Fruit fly (Drosophila melanogaster) whole organism, embryonic: ENCODE measurements around the gene CG7352.

Experiments
- Awh ChIP-seq: fragments of 200-800 bp; sonication (Bioruptor generic); IDR thresholded peaks from 2 replicates; pipeline ENCODE4, ENCODE4 v1.3.6; 2022; ENCODE audit warnings: missing biosample characterization, missing genetic modification characterization
- Bgb ChIP-seq: fragments of 200-800 bp; sonication (Bioruptor generic); IDR thresholded peaks from 2 replicates; pipeline ENCODE4 v1.3.6; 2022; ENCODE audit warnings: missing biosample characterization, missing genetic modification characterization; ENCODE audit not compliant: partially characterized antibody
- BtbVII ChIP-seq: fragments of 200-800 bp; sonication (Bioruptor generic); optimal IDR thresholded peaks from 3 replicates; lab custom pipeline; 2017; ENCODE audit warnings: missing biosample characterization, mild to moderate bottlenecking, missing genetic modification characterization
- C15 ChIP-seq: fragments of 200-800 bp; sonication (Bioruptor generic); IDR thresholded peaks from 3 replicates; pipeline ENCODE4 v1.3.6; 2022; ENCODE audit warnings: missing biosample characterization, missing genetic modification characterization
- CG10654 ChIP-seq: fragments of 200-800 bp; sonication (Bioruptor generic); optimal IDR thresholded peaks from 2 replicates; lab custom pipeline; 2016; ENCODE audit warnings: missing biosample characterization, missing genetic modification characterization
- CG12155 ChIP-seq: fragments of 200-800 bp; sonication (Bioruptor generic); optimal IDR thresholded peaks from 3 replicates; lab custom pipeline; 2016; ENCODE audit warnings: missing biosample characterization, missing genetic modification characterization
- CG14050 ChIP-seq: fragments of 200-800 bp; sonication (Bioruptor generic); IDR thresholded peaks from 3 replicates; pipeline ENCODE4 v1.3.6; 2022; ENCODE audit warnings: missing biosample characterization, missing genetic modification characterization
- CG14860 ChIP-seq: fragments of 200-800 bp; sonication (Bioruptor generic); IDR thresholded peaks from 3 replicates; pipeline ENCODE4 v1.3.6; 2022; ENCODE audit warnings: missing biosample characterization, missing genetic modification characterization; ENCODE audit not compliant: partially characterized antibody
- CG15601 ChIP-seq: fragments of 200-800 bp; sonication (Bioruptor generic); optimal IDR thresholded peaks from 3 replicates; lab custom pipeline; 2019; ENCODE audit warnings: missing biosample characterization, mild to moderate bottlenecking, missing genetic modification characterization, moderate library complexity
- CG17568 ChIP-seq: fragments of 200-800 bp; sonication (Bioruptor generic); optimal IDR thresholded peaks from 2 replicates; lab custom pipeline; 2018; ENCODE audit warnings: missing biosample characterization, mild to moderate bottlenecking, missing genetic modification characterization, moderate library complexity
- CG2116 ChIP-seq: fragments of 200-800 bp; sonication (Bioruptor generic); optimal IDR thresholded peaks from 3 replicates; lab custom pipeline; 2018; ENCODE audit warnings: missing biosample characterization, mild to moderate bottlenecking, missing genetic modification characterization
- CG30403 ChIP-seq: fragments of 200-800 bp; sonication (Bioruptor generic); optimal IDR thresholded peaks from 3 replicates; lab custom pipeline; 2016; ENCODE audit warnings: missing biosample characterization, missing genetic modification characterization
- CG31365 ChIP-seq: fragments of 200-800 bp; sonication (Bioruptor generic); optimal IDR thresholded peaks from 2 replicates; lab custom pipeline; 2018; ENCODE audit warnings: missing biosample characterization, mild to moderate bottlenecking, missing genetic modification characterization
- CG4282 ChIP-seq: fragments of 200-800 bp; sonication (Bioruptor generic); optimal IDR thresholded peaks from 2 replicates; lab custom pipeline; 2016; ENCODE audit warnings: missing biosample characterization, missing genetic modification characterization
- CG4730 ChIP-seq: fragments of 200-800 bp; sonication (Bioruptor generic); IDR thresholded peaks from 2 replicates; pipeline ENCODE4 v1.3.6; 2022; ENCODE audit warnings: missing biosample characterization, missing genetic modification characterization
- CG6254 ChIP-seq: fragments of 200-800 bp; sonication (Bioruptor generic); optimal IDR thresholded peaks from 3 replicates; lab custom pipeline; 2017; ENCODE audit warnings: mild to moderate bottlenecking, missing biosample characterization, missing genetic modification reagents, missing genetic modification characterization
- CG9609 ChIP-seq: fragments of 200-800 bp; sonication (Bioruptor generic); optimal IDR thresholded peaks from 3 replicates; lab custom pipeline; 2016; ENCODE audit warnings: missing biosample characterization, missing genetic modification characterization
- CTCF ChIP-seq: fragments of 200-800 bp; sonication (Bioruptor generic); optimal IDR thresholded peaks from 2 replicates; lab custom pipeline; 2017; ENCODE audit warnings: missing biosample characterization, mild to moderate bottlenecking, missing genetic modification characterization, moderate library complexity
- Dad ChIP-seq: fragments of 200-800 bp; sonication (Bioruptor generic); optimal IDR thresholded peaks from 3 replicates; lab custom pipeline; 2016; ENCODE audit warnings: missing biosample characterization, missing genetic modification characterization
- Lhr ChIP-seq: fragments of 200-800 bp; sonication (Bioruptor generic); optimal IDR thresholded peaks from 3 replicates; lab custom pipeline; 2017; ENCODE audit warnings: mild to moderate bottlenecking, missing biosample characterization, missing genetic modification reagents, missing genetic modification characterization
- Mad ChIP-seq: fragments of 200-800 bp; sonication (Bioruptor generic); optimal IDR thresholded peaks from 2 replicates; lab custom pipeline; 2016; ENCODE audit warnings: missing biosample characterization, missing genetic modification characterization
- NK7.1 ChIP-seq: fragments of 200-800 bp; sonication (Bioruptor generic); optimal IDR thresholded peaks from 3 replicates; lab custom pipeline; 2016; ENCODE audit warnings: missing biosample characterization, missing genetic modification characterization
- Scr ChIP-seq: fragments of 200-800 bp; sonication (Bioruptor generic); IDR thresholded peaks from 2 replicates; pipeline ENCODE4 v1.3.6; 2022; ENCODE audit warnings: missing biosample characterization, missing genetic modification characterization; ENCODE audit not compliant: partially characterized antibody
- Side ChIP-seq: fragments of 200-800 bp; sonication (Bioruptor generic); optimal IDR thresholded peaks from 2 replicates; lab custom pipeline; 2016; ENCODE audit warnings: missing biosample characterization, missing genetic modification characterization
- Sry-β ChIP-seq: fragments of 200-800 bp; sonication (Bioruptor generic); optimal IDR thresholded peaks from 2 replicates; lab custom pipeline; 2018; ENCODE audit warnings: missing biosample characterization, mild to moderate bottlenecking, missing genetic modification characterization, moderate library complexity
- Xrp1 ChIP-seq: fragments of 200-800 bp; sonication (Bioruptor generic); IDR thresholded peaks from 2 replicates; pipeline ENCODE4 v1.3.6; 2022; ENCODE audit warnings: missing biosample characterization, missing genetic modification characterization
- amos ChIP-seq: fragments of 200-800 bp; sonication (Bioruptor generic); IDR thresholded peaks from 2 replicates; pipeline ENCODE4 v1.3.6; 2022; ENCODE audit warnings: missing biosample characterization, missing genetic modification characterization; ENCODE audit not compliant: partially characterized antibody
- bbx ChIP-seq: fragments of 200-800 bp; sonication (Bioruptor generic); IDR thresholded peaks from 2 replicates; pipeline ENCODE4 v1.3.6; 2022; ENCODE audit warnings: missing biosample characterization, missing genetic modification characterization; ENCODE audit not compliant: partially characterized antibody
- chinmo ChIP-seq: fragments of 200-800 bp; sonication (Bioruptor generic); IDR thresholded peaks from 4 replicates; pipeline ENCODE4 v1.3.6; 2022; ENCODE audit warnings: missing biosample characterization, missing genetic modification characterization; ENCODE audit not compliant: partially characterized antibody
- chm ChIP-seq: fragments of 200-800 bp; sonication (Bioruptor generic); IDR thresholded peaks from 2 replicates; pipeline ENCODE4 v1.3.6; 2022; ENCODE audit warnings: missing biosample characterization, missing genetic modification characterization
- crol ChIP-seq: fragments of 200-800 bp; sonication (Bioruptor generic); IDR thresholded peaks from 2 replicates; pipeline ENCODE4 v1.3.6; 2022; ENCODE audit warnings: missing biosample characterization, missing genetic modification characterization
- dan ChIP-seq: fragments of 200-800 bp; sonication (Bioruptor generic); IDR thresholded peaks from 2 replicates; pipeline ENCODE4 v1.3.6; 2022; ENCODE audit warnings: missing biosample characterization, missing genetic modification characterization
- dimm ChIP-seq: fragments of 200-800 bp; sonication (Bioruptor generic); IDR thresholded peaks from 2 replicates; pipeline ENCODE4 v1.3.6; 2022; ENCODE audit warnings: missing biosample characterization, missing genetic modification characterization
- esg ChIP-seq: fragments of 200-800 bp; sonication (Bioruptor generic); conservative IDR thresholded peaks from 2 replicates; pipeline ENCODE4 v1.3.6; 2022; ENCODE audit warnings: missing biosample characterization, missing genetic modification characterization
- fru ChIP-seq: fragments of >200 bp; optimal IDR thresholded peaks from 2 replicates; lab custom pipeline; 2017
- hkb ChIP-seq, 2 experiments: fragments of 200-800 bp in 1 of 2; fragments of >200 bp in 1 of 2; sonication (Bioruptor generic) in 1 of 2; IDR thresholded peaks in 1 of 2; optimal IDR thresholded peaks in 1 of 2; 2 replicates each; pipeline versions ENCODE4 v1.3.6 to Lab custom; 2017 to 2022; ENCODE audit warnings: missing biosample characterization in 1 of 2, missing genetic modification characterization in 1 of 2
- knrl ChIP-seq: fragments of 200-800 bp; sonication (Bioruptor generic); IDR thresholded peaks from 3 replicates; pipeline ENCODE4 v1.3.6; 2022; ENCODE audit warnings: missing biosample characterization, missing genetic modification characterization; ENCODE audit not compliant: partially characterized antibody
- lbe ChIP-seq: fragments of 200-800 bp; sonication (Bioruptor generic); optimal IDR thresholded peaks from 2 replicates; lab custom pipeline; 2016; ENCODE audit warnings: missing biosample characterization, mild to moderate bottlenecking, missing genetic modification characterization
- odd ChIP-seq: fragments of 200-800 bp; sonication (Bioruptor generic); optimal IDR thresholded peaks from 2 replicates; lab custom pipeline; 2017; ENCODE audit warnings: missing biosample characterization, mild to moderate bottlenecking, missing genetic modification characterization
- onecut ChIP-seq: fragments of 200-800 bp; sonication (Bioruptor generic); IDR thresholded peaks from 2 replicates; pipeline ENCODE4 v1.3.6; 2022; ENCODE audit warnings: missing biosample characterization, missing genetic modification characterization
- otp ChIP-seq: fragments of 200-800 bp; sonication (Bioruptor generic); IDR thresholded peaks from 3 replicates; pipeline ENCODE4, ENCODE4 v1.3.6; 2022; ENCODE audit warnings: missing biosample characterization, missing genetic modification characterization
- psq ChIP-seq: fragments of 200-800 bp; sonication (Bioruptor generic); optimal IDR thresholded peaks from 2 replicates; lab custom pipeline; 2017; ENCODE audit warnings: missing biosample characterization, missing genetic modification characterization
- sc ChIP-seq, 3 experiments: fragments of >200 bp in 2 of 3; fragments of 200-800 bp in 1 of 3; sonication (Bioruptor generic) in 1 of 3; optimal IDR thresholded peaks; 2 replicates in 2 of 3; 3 replicates in 1 of 3; lab custom pipeline; 2017; ENCODE audit warnings: mild to moderate bottlenecking in 1 of 3, missing biosample characterization in 1 of 3, missing genetic modification characterization in 1 of 3, missing genetic modification reagents in 1 of 3
- sens ChIP-seq: fragments of 200-800 bp; sonication (Bioruptor generic); peaks from one replicate; lab custom pipeline; 2016; ENCODE audit warnings: missing biosample characterization, missing genetic modification characterization
- tin ChIP-seq: fragments of 200-800 bp; sonication (Bioruptor generic); optimal IDR thresholded peaks from 3 replicates; lab custom pipeline; 2016; ENCODE audit warnings: missing biosample characterization, missing genetic modification characterization
- trem ChIP-seq: fragments of 200-800 bp; optimal IDR thresholded peaks from 3 replicates; lab custom pipeline; 2019; ENCODE audit warnings: missing biosample characterization, mild to moderate bottlenecking, missing genetic modification characterization, moderate library complexity
- unc-4 ChIP-seq: fragments of 200-800 bp; sonication (Bioruptor generic); IDR thresholded peaks from 2 replicates; pipeline ENCODE4 v1.3.6; 2022; ENCODE audit warnings: missing biosample characterization, missing genetic modification characterization; ENCODE audit not compliant: partially characterized antibody
- yki ChIP-seq: fragments of >200 bp; optimal IDR thresholded peaks from 3 replicates; lab custom pipeline; 2018
- zf30C ChIP-seq: fragments of 200-800 bp; sonication (Bioruptor generic); optimal IDR thresholded peaks from 3 replicates; lab custom pipeline; 2018; ENCODE audit warnings: missing biosample characterization, mild to moderate bottlenecking, missing genetic modification characterization
- zfh2 ChIP-seq: fragments of 200-800 bp; sonication (Bioruptor generic); optimal IDR thresholded peaks from 2 replicates; lab custom pipeline; 2016; ENCODE audit warnings: missing biosample characterization, missing genetic modification characterization

Gene CG7352

dm6 chr3R:8306188-8306926, 41.0 kb upstream of the CG7352 start (continued):
- TF ChIP-seq CG2116 (GFP tag; lab: Kevin White, UChicago), result no peak
- TF ChIP-seq CG10654, result no peak
- no peak for TF ChIP-seq CG6254 (GFP tag; lab: Kevin White, UChicago)
- TF ChIP-seq otp, result no peak
- no peak for TF ChIP-seq CG4730 (GFP tag; lab: Robert Waterston, UW)
- peak; percentile 16; the same call in 1 of the 3 replicates for TF ChIP-seq CG14860
- TF ChIP-seq CG12155, result no peak
- TF ChIP-seq Xrp1 (GFP tag; lab: Robert Waterston, UW), result no peak
- TF ChIP-seq dan, result no peak
- TF ChIP-seq odd, result no peak
- no peak for TF ChIP-seq CG17568 (GFP tag; lab: Kevin White, UChicago)
- TF ChIP-seq unc-4 (GFP tag; lab: Robert Waterston, UW), result peak; percentile 15; the same call in 1 of the 2 replicates
- no peak for TF ChIP-seq Mad (GFP tag; lab: Kevin White, UChicago)
- TF ChIP-seq amos (GFP tag; lab: Robert Waterston, UW), result peak; percentile 68
- TF ChIP-seq BtbVII (GFP tag; lab: Kevin White, UChicago), result no peak
- TF ChIP-seq Scr (GFP tag; lab: Robert Waterston, UW), result peak; percentile 19
- 0 out of 2 replicates have a peak, but pooled peaks have one; percentile 13 for TF ChIP-seq Awh (GFP tag; lab: Robert Waterston, UW)
- peak; percentile 70 for TF ChIP-seq Bgb (GFP tag; lab: Robert Waterston, UW)
- no peak for TF ChIP-seq Lhr (GFP tag; lab: Kevin White, UChicago)
- TF ChIP-seq chinmo (GFP tag; lab: Robert Waterston, UW), result no peak
- TF ChIP-seq fru (lab: Kevin White, UChicago), result no peak
- TF ChIP-seq CG30403 (GFP tag; lab: Kevin White, UChicago), result no peak
- TF ChIP-seq trem (tag; lab: Kevin White, UChicago), result peak; percentile 6
- no peak for TF ChIP-seq dimm (GFP tag; lab: Robert Waterston, UW)
- no peak for TF ChIP-seq zf30C
- peak; percentile 50 for TF ChIP-seq sens
- TF ChIP-seq hkb (optimal IDR thresholded peaks at IDR 0.05; lab: Kevin White, UChicago), result peak; percentile 22
- no peak for TF ChIP-seq hkb (GFP tag; IDR thresholded peaks at IDR 0.05; lab: Robert Waterston, UW)
- TF ChIP-seq CTCF (GFP tag; lab: Kevin White, UChicago), result peak; percentile 73
- TF ChIP-seq CG4282 (GFP tag; lab: Kevin White, UChicago), result no peak
- peak; percentile 34; the same call in 1 of the 3 replicates for TF ChIP-seq knrl
- TF ChIP-seq psq, result no peak
- TF ChIP-seq Sry-β (GFP tag; lab: Kevin White, UChicago), result peak; percentile 73
- no peak for TF ChIP-seq CG31365 (tag; lab: Kevin White, UChicago)
- no peak for TF ChIP-seq CG14050 (GFP tag; lab: Robert Waterston, UW)
- TF ChIP-seq bbx (GFP tag; lab: Robert Waterston, UW), result peak; percentile 62; the same call in 1 of the 2 replicates
- no peak for TF ChIP-seq sc (optimal IDR thresholded peaks at IDR 0.05; lab: Kevin White, UChicago)
- no peak for TF ChIP-seq sc (GFP tag; optimal IDR thresholded peaks at IDR 0.05; lab: Kevin White, UChicago)
- TF ChIP-seq chm (GFP tag; lab: Robert Waterston, UW), result no peak
- 0 out of 2 replicates have a peak, but pooled peaks have one; percentile 5 for TF ChIP-seq onecut (GFP tag; lab: Robert Waterston, UW)
- TF ChIP-seq esg, result no peak
- peak; percentile 57 for TF ChIP-seq lbe (GFP tag; lab: Kevin White, UChicago)
- peak; percentile 91 for TF ChIP-seq crol
- TF ChIP-seq zfh2, result no peak
- no peak for TF ChIP-seq C15 (GFP tag; lab: Robert Waterston, UW)
- no peak for TF ChIP-seq Side (GFP tag; lab: Kevin White, UChicago)
- peak; percentile 5 for TF ChIP-seq CG15601 (tag; lab: Kevin White, UChicago)
- no peak for TF ChIP-seq yki (lab: Kevin White, UChicago)
- no peak for TF ChIP-seq tin (GFP tag; lab: Kevin White, UChicago)
- no peak for TF ChIP-seq CG9609 (GFP tag; lab: Kevin White, UChicago)
- no peak for TF ChIP-seq NK7.1
- no peak for TF ChIP-seq Dad (GFP tag; lab: Kevin White, UChicago)
